Fruit fly (Drosophila melanogaster): Measurements from ENCODE around the gene CG15386.

dm6 chr2L:2209002-2209401, 8.0 kb downstream of the CG15386 start, which contains the start of gene CG33124:
- TF ChIP-seq Mes4 (GFP tag; optimal IDR thresholded peaks at IDR 0.05) (no peak), fru (optimal IDR thresholded peaks at IDR 0.05) (no peak), CTCF (GFP tag; optimal IDR thresholded peaks at IDR 0.05) (no peak), Hey (tag; optimal IDR thresholded peaks at IDR 0.05) (no peak), CG31365 (tag; optimal IDR thresholded peaks at IDR 0.05) (no peak), so (GFP tag; IDR thresholded peaks at IDR 0.05) (no peak), h (optimal IDR thresholded peaks at IDR 0.05) (no peak), CG30403 (GFP tag; optimal IDR thresholded peaks at IDR 0.05) (no peak), CG2116 (GFP tag; optimal IDR thresholded peaks at IDR 0.05) (no peak), prd (optimal IDR thresholded peaks at IDR 0.05) (no peak), prd (GFP tag; IDR thresholded peaks at IDR 0.05) (no peak), ap (GFP tag; IDR thresholded peaks at IDR 0.05) (no peak)

Data from whole organism, embryonic.